Worm (Caenorhabditis elegans) whole organism, late embryonic: ENCODE data around the gene F36H5.12.

Experiments
- C08G9.2 ChIP-seq: sonication (generic microtip); optimal IDR thresholded peaks from 2 replicates; lab custom pipeline; 2016; ENCODE audit warnings: mild to moderate bottlenecking, missing genetic modification characterization, moderate library complexity, missing compliant biosample characterization
- C38D4.7 ChIP-seq: fragments of 200-800 bp; sonication (Bioruptor generic); optimal IDR thresholded peaks from 2 replicates; lab custom pipeline; 2018; ENCODE audit warnings: mild to moderate bottlenecking, missing genetic modification characterization, moderate library complexity, missing compliant biosample characterization
- K02D7.2 ChIP-seq: sonication (generic microtip); optimal IDR thresholded peaks from 2 replicates; lab custom pipeline; 2017; ENCODE audit warnings: mild to moderate bottlenecking, missing genetic modification characterization, missing compliant biosample characterization
- T23F11.4 ChIP-seq: fragments of 200-800 bp; sonication (Bioruptor generic); optimal IDR thresholded peaks from 2 replicates; lab custom pipeline; 2018; ENCODE audit warnings: mild to moderate bottlenecking, missing genetic modification characterization, missing compliant biosample characterization
- ahr-1 ChIP-seq: sonication (generic microtip); optimal IDR thresholded peaks from 2 replicates; lab custom pipeline; 2016; ENCODE audit warnings: missing genetic modification characterization, missing compliant biosample characterization
- ama-1 ChIP-seq: fragments of 150-350 bp; optimal IDR thresholded peaks from 2 replicates; lab custom pipeline; 2014
- ceh-19 ChIP-seq: fragments of 200-800 bp; sonication (Bioruptor generic); optimal IDR thresholded peaks from 2 replicates; lab custom pipeline; 2018; ENCODE audit warnings: mild to moderate bottlenecking, missing genetic modification characterization, missing compliant biosample characterization
- ceh-34 ChIP-seq: sonication (generic microtip); optimal IDR thresholded peaks from 2 replicates; lab custom pipeline; 2016; ENCODE audit warnings: mild to moderate bottlenecking, missing genetic modification characterization, missing compliant biosample characterization
- ceh-9 ChIP-seq: sonication (generic microtip); optimal IDR thresholded peaks from 2 replicates; lab custom pipeline; 2016; ENCODE audit warnings: mild to moderate bottlenecking, missing genetic modification characterization, inconsistent platforms, missing compliant biosample characterization
- che-1 ChIP-seq: sonication (generic microtip); optimal IDR thresholded peaks from 2 replicates; lab custom pipeline; 2016; ENCODE audit warnings: mild to moderate bottlenecking, missing genetic modification characterization, missing compliant biosample characterization
- dve-1 ChIP-seq: sonication (generic microtip); optimal IDR thresholded peaks from 2 replicates; lab custom pipeline; 2017; ENCODE audit warnings: antibody characterized with exemption, mild to moderate bottlenecking, missing genetic modification characterization, missing compliant biosample characterization
- elt-4 ChIP-seq: sonication (generic microtip); optimal IDR thresholded peaks from 2 replicates; lab custom pipeline; 2016; ENCODE audit warnings: missing genetic modification characterization, missing compliant biosample characterization
- ets-4 ChIP-seq: sonication (generic microtip); optimal IDR thresholded peaks from 2 replicates; lab custom pipeline; 2016; ENCODE audit warnings: missing genetic modification characterization, missing compliant biosample characterization
- eyg-1 ChIP-seq: sonication (generic microtip); optimal IDR thresholded peaks from 2 replicates; lab custom pipeline; 2016; ENCODE audit warnings: missing genotype, missing genetic modification characterization, missing compliant biosample characterization
- fax-1 ChIP-seq: sonication (generic microtip); optimal IDR thresholded peaks from 2 replicates; lab custom pipeline; 2016; ENCODE audit warnings: missing genotype, missing genetic modification characterization, missing compliant biosample characterization
- fkh-10 ChIP-seq: fragments of 150-350 bp; optimal IDR thresholded peaks from 2 replicates; lab custom pipeline; 2014; ENCODE audit warnings: missing biosample characterization, missing genetic modification reagents, missing genetic modification characterization
- gmeb-2 ChIP-seq: sonication (generic microtip); optimal IDR thresholded peaks from 2 replicates; lab custom pipeline; 2016; ENCODE audit warnings: missing genetic modification characterization, inconsistent platforms, missing compliant biosample characterization
- hlh-13 ChIP-seq: fragments of 200-800 bp; sonication (Bioruptor generic); optimal IDR thresholded peaks from 2 replicates; lab custom pipeline; 2018; ENCODE audit warnings: mild to moderate bottlenecking, missing genetic modification characterization, missing compliant biosample characterization
- hlh-15 ChIP-seq: sonication (generic microtip); optimal IDR thresholded peaks from 2 replicates; lab custom pipeline; 2016; ENCODE audit warnings: missing genetic modification characterization, missing compliant biosample characterization
- hlh-30 ChIP-seq: sonication (generic microtip); optimal IDR thresholded peaks from 2 replicates; lab custom pipeline; 2017; ENCODE audit warnings: antibody characterized with exemption, missing genetic modification characterization, missing compliant biosample characterization; ENCODE audit not compliant: insufficient read depth
- hlh-8 ChIP-seq: sonication (generic microtip); optimal IDR thresholded peaks from 2 replicates; lab custom pipeline; 2016; ENCODE audit warnings: missing genotype, missing genetic modification characterization, missing compliant biosample characterization
- lim-6 ChIP-seq: sonication (generic microtip); optimal IDR thresholded peaks from 2 replicates; lab custom pipeline; 2016; ENCODE audit warnings: missing genetic modification characterization, missing compliant biosample characterization
- madf-2 ChIP-seq: sonication (generic microtip); optimal IDR thresholded peaks from 2 replicates; lab custom pipeline; 2017; ENCODE audit warnings: missing genetic modification characterization, missing compliant biosample characterization
- mec-3 ChIP-seq: sonication (generic microtip); optimal IDR thresholded peaks from 2 replicates; lab custom pipeline; 2016; ENCODE audit warnings: borderline replicate concordance, missing genetic modification characterization, missing compliant biosample characterization
- nhr-11 ChIP-seq: fragments of 150-350 bp; optimal IDR thresholded peaks from 2 replicates; lab custom pipeline; 2014; ENCODE audit warnings: missing biosample characterization, missing genetic modification characterization
- npax-4 ChIP-seq: sonication (generic microtip); optimal IDR thresholded peaks from 2 replicates; lab custom pipeline; 2016; ENCODE audit warnings: missing genetic modification characterization, missing compliant biosample characterization
- odd-2 ChIP-seq: sonication (generic microtip); optimal IDR thresholded peaks from 2 replicates; lab custom pipeline; 2017; ENCODE audit warnings: antibody characterized with exemption, mild to moderate bottlenecking, missing genetic modification characterization, missing compliant biosample characterization
- pax-1 ChIP-seq: fragments of 150-350 bp; optimal IDR thresholded peaks from 2 replicates; lab custom pipeline; 2014; ENCODE audit warnings: missing biosample characterization, missing genetic modification characterization
- pha-2 ChIP-seq: sonication (generic microtip); optimal IDR thresholded peaks from 2 replicates; lab custom pipeline; 2017; ENCODE audit warnings: mild to moderate bottlenecking, missing genetic modification characterization, missing compliant biosample characterization
- pha-4 ChIP-seq: fragments of 150-350 bp; optimal IDR thresholded peaks from 2 replicates; lab custom pipeline; 2018; ENCODE audit warnings: missing biosample characterization, missing genetic modification reagents, missing genetic modification characterization
- pqm-1 ChIP-seq: sonication (generic microtip); optimal IDR thresholded peaks from 2 replicates; lab custom pipeline; 2016; ENCODE audit warnings: missing genetic modification characterization, missing compliant biosample characterization
- pros-1 ChIP-seq: fragments of 150-350 bp; optimal IDR thresholded peaks from 2 replicates; lab custom pipeline; 2014; ENCODE audit warnings: missing biosample characterization, missing genetic modification reagents, missing genetic modification characterization
- ref-2 ChIP-seq: sonication (generic microtip); optimal IDR thresholded peaks from 2 replicates; lab custom pipeline; 2016; ENCODE audit warnings: missing genetic modification characterization, missing compliant biosample characterization
- syd-9 ChIP-seq: sonication (generic microtip); optimal IDR thresholded peaks from 2 replicates; lab custom pipeline; 2016; ENCODE audit warnings: mild to moderate bottlenecking, missing genetic modification characterization, moderate library complexity, missing compliant biosample characterization
- ttx-3 ChIP-seq: sonication (generic microtip); optimal IDR thresholded peaks from 2 replicates; lab custom pipeline; 2016; ENCODE audit warnings: missing genetic modification reagents, missing genetic modification characterization, missing compliant biosample characterization
- unc-3 ChIP-seq, 2 experiments: fragments of 200-800 bp in 1 of 2; sonication (Bioruptor generic) in 1 of 2; sonication (generic microtip) in 1 of 2; conservative IDR thresholded peaks in 1 of 2; optimal IDR thresholded peaks in 1 of 2; 2 replicates each; pipeline versions ENCODE4 v1.3.6 to Lab custom; 2016 to 2022; ENCODE audit warnings: missing compliant biosample characterization in 2 of 2, missing genetic modification characterization in 2 of 2, missing genetic modification reagents in 1 of 2
- unc-42 ChIP-seq: sonication (generic microtip); optimal IDR thresholded peaks from 2 replicates; lab custom pipeline; 2016; ENCODE audit warnings: missing genotype, missing genetic modification characterization, missing compliant biosample characterization
- unc-55 ChIP-seq: sonication (generic microtip); optimal IDR thresholded peaks from 2 replicates; lab custom pipeline; 2017; ENCODE audit warnings: missing biosample characterization, missing genetic modification reagents, missing genetic modification characterization
- ztf-16 ChIP-seq: sonication (generic microtip); optimal IDR thresholded peaks from 2 replicates; lab custom pipeline; 2017; ENCODE audit warnings: missing genetic modification characterization, missing compliant biosample characterization

Gene F36H5.12

ce11 chrII:1706385-1706784, 36.2 kb upstream of the F36H5.12 start, which contains the start of gene sdz-18:
Gene sdz-18 (minus strand): TSS chrII:1706485.
- no peak for TF ChIP-seq hlh-30 (tag; lab: Kevin White, UChicago)
- no peak for TF ChIP-seq hlh-15 (tag; lab: Kevin White, UChicago)
- no peak for TF ChIP-seq K02D7.2 (tag; lab: Kevin White, UChicago)
- TF ChIP-seq T23F11.4 (GFP tag; lab: Kevin White, UChicago) = no peak
- no peak for TF ChIP-seq ttx-3
- TF ChIP-seq lim-6 (tag; lab: Kevin White, UChicago) = no peak
- no peak for TF ChIP-seq hlh-8 (tag; lab: Kevin White, UChicago)
- no peak for TF ChIP-seq elt-4 (tag; lab: Kevin White, UChicago)
- no peak for TF ChIP-seq nhr-11 (tag; lab: Kevin White, UChicago)
- TF ChIP-seq odd-2 (tag; lab: Kevin White, UChicago) = no peak
- TF ChIP-seq pha-4 = no peak

ce11 chrII:1709959-1710358, 32.7 kb upstream of the F36H5.12 start, which contains the start of gene fbxa-184:
Gene fbxa-184 (plus strand): TSS chrII:1710259.
- TF ChIP-seq ama-1 (lab: Kevin White, UChicago) = no peak
- no peak for TF ChIP-seq ahr-1 (tag; lab: Kevin White, UChicago)
- TF ChIP-seq ceh-19 (GFP tag; lab: Kevin White, UChicago) = no peak
- TF ChIP-seq pha-2 (tag; lab: Kevin White, UChicago) = no peak
- no peak for TF ChIP-seq ztf-16 (tag; lab: Kevin White, UChicago)
- TF ChIP-seq pqm-1 (tag; lab: Kevin White, UChicago) = no peak

- TF ChIP-seq unc-42 (tag; lab: Kevin White, UChicago) (no peak), ceh-19 (GFP tag; lab: Kevin White, UChicago) (no peak), ceh-9 (no peak), eyg-1 (tag; lab: Kevin White, UChicago) (no peak), madf-2 (tag; lab: Kevin White, UChicago) (no peak), dve-1 (tag; lab: Kevin White, UChicago) (no peak), unc-55 (no peak), fkh-10 (no peak), hlh-13 (GFP tag; lab: Kevin White, UChicago) (no peak), mec-3 (no peak), ref-2 (no peak), fax-1 (tag; lab: Kevin White, UChicago) (no peak), gmeb-2 (no peak), che-1 (tag; lab: Kevin White, UChicago) (no peak), ceh-34 (tag; lab: Kevin White, UChicago) (no peak)
Observed at ce11 chrII:1712938-1713337, 29.7 kb upstream of the F36H5.12 start, which contains the start of gene btb-7. Gene btb-7 (plus strand): TSS chrII:1713238.

ce11 chrII:1714772-1715353, 27.8 kb upstream of the F36H5.12 start, which contains the start of gene btb-6:
Gene btb-6 (plus strand): TSS chrII:1715303.
- TF ChIP-seq npax-4 (tag; lab: Kevin White, UChicago) (no peak), ceh-9 (no peak), ahr-1 (tag; lab: Kevin White, UChicago) (no peak), C38D4.7 (GFP tag; lab: Kevin White, UChicago) (no peak)

- TF ChIP-seq syd-9 (tag; lab: Kevin White, UChicago) = no peak
- TF ChIP-seq pax-1 = no peak
- no peak for TF ChIP-seq T23F11.4 (GFP tag; lab: Kevin White, UChicago)
- TF ChIP-seq hlh-8 (tag; lab: Kevin White, UChicago) = no peak
- TF ChIP-seq hlh-15 (tag; lab: Kevin White, UChicago) = no peak
- TF ChIP-seq unc-3 (GFP tag; conservative IDR thresholded peaks at IDR 0.05; lab: Robert Waterston, UW) = no peak
- no peak for TF ChIP-seq unc-3 (tag; optimal IDR thresholded peaks at IDR 0.05; lab: Kevin White, UChicago)
- TF ChIP-seq pros-1 (tag; lab: Kevin White, UChicago) = no peak
- TF ChIP-seq C08G9.2 = no peak
- TF ChIP-seq mec-3 = no peak
- no peak for TF ChIP-seq ets-4 (tag; lab: Kevin White, UChicago)
- TF ChIP-seq ttx-3 = no peak
Observed at ce11 chrII:1719153-1719552, 23.5 kb upstream of the F36H5.12 start, which contains the start of gene fbxb-48. Gene fbxb-48 (minus strand): TSS chrII:1719253.
